Worm (Caenorhabditis elegans) whole organism, L4 larva: ENCODE data around the gene K08F4.3.
A peak's percentile ranks its signal among the peaks of the same experiment; 100 is the strongest.

Experiments
- F10B5.3 ChIP-seq: sonication (generic microtip); optimal IDR thresholded peaks from 2 replicates; lab custom pipeline; 2016; ENCODE audit warnings: mild to moderate bottlenecking, missing genetic modification characterization, missing compliant biosample characterization
- F26F4.8 ChIP-seq: fragments of 200-800 bp; sonication (Bioruptor generic); conservative IDR thresholded peaks from 2 replicates; pipeline ENCODE4 v1.3.6; 2022; ENCODE audit warnings: missing genetic modification characterization, missing compliant biosample characterization
- R02D3.7 ChIP-seq: fragments of 150-350 bp; sonication (generic microtip); optimal IDR thresholded peaks from 3 replicates; lab custom pipeline; 2014; ENCODE audit warnings: missing biosample characterization, missing genetic modification characterization
- Y48G9A.11 ChIP-seq: fragments of 200-800 bp; sonication (Bioruptor generic); IDR thresholded peaks from 2 replicates; pipeline ENCODE4 v1.3.6; 2022; ENCODE audit warnings: missing genetic modification reagents, missing genetic modification characterization, missing compliant biosample characterization
- ZK546.5 ChIP-seq, 2 experiments: sonication (generic microtip); optimal IDR thresholded peaks; 2 replicates each; lab custom pipeline; 2017; ENCODE audit warnings: missing biosample characterization in 2 of 2, missing genetic modification characterization in 2 of 2
- aha-1 ChIP-seq: fragments of 150-350 bp; peaks from one replicate; lab custom pipeline; 2014; ENCODE audit warnings: missing biosample characterization, missing genetic modification characterization
- ama-1 ChIP-seq: fragments of 150-350 bp; optimal IDR thresholded peaks from 2 replicates; lab custom pipeline; 2014; ENCODE audit warnings: inconsistent platforms, mixed read lengths
- ceh-20 ChIP-seq: fragments of 200-800 bp; sonication (Bioruptor generic); IDR thresholded peaks from 2 replicates; pipeline ENCODE4 v1.3.6; 2022; ENCODE audit warnings: missing genetic modification reagents, missing genetic modification characterization, missing compliant biosample characterization
- ceh-44 ChIP-seq: fragments of 200-800 bp; sonication (Bioruptor generic); IDR thresholded peaks from 2 replicates; pipeline ENCODE4 v1.3.6; 2022; ENCODE audit warnings: missing genetic modification reagents, missing genetic modification characterization, missing compliant biosample characterization
- ces-1 ChIP-seq: fragments of 150-350 bp; sonication (generic microtip); optimal IDR thresholded peaks from 4 replicates; lab custom pipeline; 2014; ENCODE audit warnings: missing biosample characterization, missing genetic modification reagents, missing genetic modification characterization
- ctbp-1 ChIP-seq: fragments of 200-800 bp; sonication (Bioruptor generic); IDR thresholded peaks from 2 replicates; pipeline ENCODE4 v1.3.6; 2022; ENCODE audit warnings: missing genetic modification reagents, missing genetic modification characterization, missing compliant biosample characterization
- daf-12 ChIP-seq: fragments of 150-350 bp; optimal IDR thresholded peaks from 2 replicates; lab custom pipeline; 2014; ENCODE audit warnings: missing biosample characterization, missing genetic modification reagents, missing genetic modification characterization
- daf-16 ChIP-seq, 3 experiments: sonication (generic microtip); optimal IDR thresholded peaks; 2 replicates each; lab custom pipeline; 2016 to 2017; ENCODE audit warnings: missing genetic modification characterization in 3 of 3, missing genetic modification reagents in 3 of 3, mild to moderate bottlenecking in 2 of 3, missing compliant biosample characterization in 2 of 3, missing biosample characterization in 1 of 3, moderate library complexity in 1 of 3
- dmd-6 ChIP-seq: fragments of 200-800 bp; sonication (Bioruptor generic); IDR thresholded peaks from 2 replicates; pipeline ENCODE4 v1.3.6; 2022; ENCODE audit warnings: missing genetic modification reagents, missing genetic modification characterization, missing compliant biosample characterization
- dmd-9 ChIP-seq: fragments of 200-800 bp; sonication (Bioruptor generic); IDR thresholded peaks from 2 replicates; pipeline ENCODE4 v1.3.6; 2022; ENCODE audit warnings: missing genetic modification reagents, missing genetic modification characterization, missing compliant biosample characterization
- dpl-1 ChIP-seq: fragments of 150-350 bp; optimal IDR thresholded peaks from 2 replicates; lab custom pipeline; 2014; ENCODE audit warnings: missing biosample characterization, missing genetic modification reagents, missing genetic modification characterization
- dve-1 ChIP-seq: sonication (generic microtip); optimal IDR thresholded peaks from 2 replicates; lab custom pipeline; 2017; ENCODE audit warnings: antibody characterized with exemption, mild to moderate bottlenecking, missing genetic modification characterization, missing compliant biosample characterization; ENCODE audit not compliant: insufficient read depth
- egl-43 ChIP-seq: fragments of 200-800 bp; sonication (Bioruptor generic); IDR thresholded peaks from 2 replicates; pipeline ENCODE4 v1.3.6; 2022; ENCODE audit warnings: missing genetic modification reagents, missing genetic modification characterization, missing compliant biosample characterization
- hif-1 ChIP-seq, 2 experiments: sonication (generic microtip); optimal IDR thresholded peaks; 2 replicates each; lab custom pipeline; 2016 to 2017; ENCODE audit warnings: missing compliant biosample characterization in 2 of 2, missing genetic modification characterization in 2 of 2, missing genetic modification reagents in 2 of 2, missing genotype in 2 of 2, mild to moderate bottlenecking in 1 of 2
- hlh-30 ChIP-seq: sonication (generic microtip); optimal IDR thresholded peaks from 2 replicates; lab custom pipeline; 2017; ENCODE audit warnings: antibody characterized with exemption, mild to moderate bottlenecking, missing genetic modification characterization, missing compliant biosample characterization; ENCODE audit not compliant: insufficient read depth
- lin-13 ChIP-seq: fragments of 150-350 bp; optimal IDR thresholded peaks from 2 replicates; lab custom pipeline; 2014; ENCODE audit warnings: missing biosample characterization, missing genetic modification reagents, missing genetic modification characterization
- lin-39 ChIP-seq: fragments of 150-350 bp; optimal IDR thresholded peaks from 2 replicates; lab custom pipeline; 2014; ENCODE audit warnings: missing biosample characterization, missing genetic modification reagents, missing genetic modification characterization
- mdl-1 ChIP-seq, 2 experiments: fragments of 150-350 bp in 1 of 2; sonication (generic microtip) in 1 of 2; optimal IDR thresholded peaks; 2 replicates each; lab custom pipeline; 2014 to 2017; ENCODE audit warnings: missing biosample characterization in 2 of 2, missing genetic modification characterization in 2 of 2
- mdt-29 ChIP-seq: fragments of 200-800 bp; sonication (Bioruptor generic); IDR thresholded peaks from 2 replicates; pipeline ENCODE4 v1.3.6; 2022; ENCODE audit warnings: missing genetic modification reagents, missing genetic modification characterization, missing compliant biosample characterization
- mxl-2 ChIP-seq: fragments of 200-800 bp; sonication (Bioruptor generic); conservative IDR thresholded peaks from 2 replicates; pipeline ENCODE4 v1.3.6; 2022; ENCODE audit warnings: missing genetic modification reagents, missing genetic modification characterization, missing compliant biosample characterization
- mxl-3 ChIP-seq: fragments of 200-800 bp; sonication (Bioruptor generic); optimal IDR thresholded peaks from 2 replicates; lab custom pipeline; 2018; ENCODE audit warnings: mild to moderate bottlenecking, missing genetic modification characterization, missing compliant biosample characterization
- nhr-102 ChIP-seq: sonication (generic microtip); optimal IDR thresholded peaks from 2 replicates; lab custom pipeline; 2016; ENCODE audit warnings: mild to moderate bottlenecking, missing genetic modification characterization, moderate library complexity, missing compliant biosample characterization
- nhr-11 ChIP-seq: fragments of 150-350 bp; optimal IDR thresholded peaks from 2 replicates; lab custom pipeline; 2014; ENCODE audit warnings: missing biosample characterization, missing genetic modification characterization
- nhr-42 ChIP-seq: fragments of 200-800 bp; sonication (Bioruptor generic); IDR thresholded peaks from 2 replicates; pipeline ENCODE4 v1.3.6; 2022; ENCODE audit warnings: missing genetic modification characterization, missing compliant biosample characterization
- nhr-6 ChIP-seq: fragments of 150-350 bp; optimal IDR thresholded peaks from 2 replicates; lab custom pipeline; 2014; ENCODE audit warnings: missing biosample characterization, missing genetic modification characterization
- nhr-77 ChIP-seq: fragments of 150-350 bp; optimal IDR thresholded peaks from 2 replicates; lab custom pipeline; 2014; ENCODE audit warnings: missing biosample characterization, missing genetic modification characterization
- pha-4 ChIP-seq, 2 experiments: fragments of 150-350 bp in 1 of 2; fragments of 200-800 bp in 1 of 2; sonication (Bioruptor generic) in 1 of 2; IDR thresholded peaks in 1 of 2; optimal IDR thresholded peaks in 1 of 2; 2 replicates each; pipeline versions ENCODE4 v1.3.6 to Lab custom; 2014 to 2022; ENCODE audit warnings: missing genetic modification characterization in 2 of 2, missing genetic modification reagents in 2 of 2, missing biosample characterization in 1 of 2, missing compliant biosample characterization in 1 of 2
- rbr-2 ChIP-seq: sonication (generic microtip); optimal IDR thresholded peaks from 2 replicates; lab custom pipeline; 2016; ENCODE audit warnings: missing genotype, missing genetic modification characterization, missing compliant biosample characterization
- skn-1 ChIP-seq: fragments of 150-350 bp; optimal IDR thresholded peaks from 2 replicates; lab custom pipeline; 2014; ENCODE audit warnings: missing biosample characterization, missing genetic modification characterization
- snpc-1.2 ChIP-seq: fragments of 200-800 bp; sonication (Bioruptor generic); IDR thresholded peaks from 2 replicates; pipeline ENCODE4 v1.3.6; 2022; ENCODE audit warnings: missing genetic modification reagents, missing genetic modification characterization, missing compliant biosample characterization
- snpc-4 ChIP-seq: fragments of 150-350 bp; optimal IDR thresholded peaks from 2 replicates; lab custom pipeline; 2014; ENCODE audit warnings: missing biosample characterization, missing genetic modification characterization
- spr-3 ChIP-seq: fragments of 200-800 bp; sonication (Bioruptor generic); optimal IDR thresholded peaks from 2 replicates; lab custom pipeline; 2018; ENCODE audit warnings: mild to moderate bottlenecking, missing genetic modification characterization, missing compliant biosample characterization
- unc-130 ChIP-seq: sonication (generic microtip); optimal IDR thresholded peaks from 2 replicates; lab custom pipeline; 2016; ENCODE audit warnings: missing genetic modification reagents, missing genetic modification characterization, missing compliant biosample characterization
- unc-62 ChIP-seq, 3 experiments: fragments of 150-350 bp in 1 of 3; sonication (generic microtip); optimal IDR thresholded peaks in 2 of 3; peaks in 1 of 3; 1 replicate in 1 of 3; 2 replicates in 2 of 3; lab custom pipeline; 2014 to 2017; ENCODE audit warnings: missing biosample characterization in 3 of 3, missing genetic modification characterization in 3 of 3, missing genetic modification reagents in 3 of 3, missing genotype in 1 of 3
- vab-7 ChIP-seq: fragments of 200-800 bp; sonication (Bioruptor generic); IDR thresholded peaks from 2 replicates; pipeline ENCODE4 v1.3.6; 2022; ENCODE audit warnings: missing genetic modification reagents, missing genetic modification characterization, missing compliant biosample characterization
- zag-1 ChIP-seq: fragments of 150-350 bp; optimal IDR thresholded peaks from 2 replicates; lab custom pipeline; 2014; ENCODE audit warnings: missing biosample characterization, missing genetic modification characterization
- zfp-2 ChIP-seq: sonication (generic microtip); optimal IDR thresholded peaks from 2 replicates; lab custom pipeline; 2016; ENCODE audit warnings: mild to moderate bottlenecking, missing genetic modification characterization, missing compliant biosample characterization
- zip-11 ChIP-seq: fragments of 200-800 bp; sonication (Bioruptor generic); IDR thresholded peaks from 2 replicates; pipeline ENCODE4 v1.3.6; 2022; ENCODE audit warnings: missing genetic modification characterization, missing compliant biosample characterization

K08F4.3 gene

ce11 chrIV:10128906-10129386, at the start of gene K08F4.3, which contains the start of gene gtbp-1:
K08F4.3 (plus strand) TSS chrIV:10129257.
gtbp-1 (minus strand) TSS chrIV:10128956.
- TF ChIP-seq daf-12 (tag; lab: Kevin White, UChicago) (no peak), ceh-20 (GFP tag; lab: Robert Waterston, UW) (0 out of 2 replicates have a peak, but pooled peaks have one; percentile 22), ces-1 (GFP tag; lab: Kevin White, UChicago) (no peak), nhr-77 (peak; percentile 66), nhr-6 (peak; percentile 69), spr-3 (GFP tag; lab: Kevin White, UChicago) (no peak), unc-130 (GFP tag; lab: Kevin White, UChicago) (peak; percentile 32), dpl-1 (peak; percentile 90), R02D3.7 (tag; lab: Kevin White, UChicago) (no peak), mdl-1 (tag; optimal IDR thresholded peaks at IDR 0.05; lab: Kevin White, UChicago) (peak in 1 of 2 experiments; percentile 8), vab-7 (no peak; the same call in 1 of the 2 replicates), zfp-2 (tag; lab: Kevin White, UChicago) (peak; percentile 72), Y48G9A.11 (no peak), dmd-9 (no peak), ctbp-1 (GFP tag; lab: Robert Waterston, UW) (no peak), nhr-42 (GFP tag; lab: Robert Waterston, UW) (no peak), mxl-2 (GFP tag; lab: Robert Waterston, UW) (no peak), lin-39 (tag; lab: Kevin White, UChicago) (no peak), skn-1 (tag; lab: Kevin White, UChicago) (no peak), pha-4 (GFP tag; IDR thresholded peaks at IDR 0.05; lab: Robert Waterston, UW) (no peak), pha-4 (tag; optimal IDR thresholded peaks at IDR 0.05; lab: Kevin White, UChicago) (peak; percentile 59), zag-1 (tag; lab: Kevin White, UChicago) (no peak), egl-43 (GFP tag; lab: Robert Waterston, UW) (no peak), lin-13 (GFP tag; lab: Kevin White, UChicago) (peak; percentile 55), zip-11 (GFP tag; lab: Robert Waterston, UW) (no peak), ZK546.5 (tag; optimal IDR thresholded peaks at IDR 0.05; lab: Kevin White, UChicago) (peak in 1 of 2 experiments; percentile 85), snpc-1.2 (GFP tag; lab: Robert Waterston, UW) (no peak), mxl-3 (GFP tag; lab: Kevin White, UChicago) (peak; percentile 13), unc-62 (GFP tag; optimal IDR thresholded peaks at IDR 0.05 in 1 of 2; lab: Kevin White, UChicago) (no peak), unc-62 (tag; optimal IDR thresholded peaks at IDR 0.05; lab: Kevin White, UChicago) (no peak), dve-1 (tag; lab: Kevin White, UChicago) (no peak), F26F4.8 (no peak), hif-1 (tag; optimal IDR thresholded peaks at IDR 0.05; lab: Kevin White, UChicago) (no peak), aha-1 (tag; lab: Kevin White, UChicago) (peak; percentile 98), mdt-29 (GFP tag; lab: Robert Waterston, UW) (no peak), nhr-102 (tag; lab: Kevin White, UChicago) (no peak), rbr-2 (tag; lab: Kevin White, UChicago) (peak; percentile 57), snpc-4 (tag; lab: Kevin White, UChicago) (no peak), dmd-6 (no peak), F10B5.3 (tag; lab: Kevin White, UChicago) (no peak), nhr-11 (tag; lab: Kevin White, UChicago) (peak; percentile 60), ama-1 (peak; percentile 16)

- TF ChIP-seq egl-43 (GFP tag; lab: Robert Waterston, UW) (no peak), lin-39 (tag; lab: Kevin White, UChicago) (no peak), daf-16 (GFP tag; optimal IDR thresholded peaks at IDR 0.05; lab: Kevin White, UChicago) (no peak), daf-16 (tag; optimal IDR thresholded peaks at IDR 0.05; lab: Kevin White, UChicago) (no peak), snpc-1.2 (GFP tag; lab: Robert Waterston, UW) (no peak), hlh-30 (tag; lab: Kevin White, UChicago) (no peak), ceh-44 (GFP tag; lab: Robert Waterston, UW) (no peak)
Observed at ce11 chrIV:10080816-10081215, 48.2 kb upstream of the K08F4.3 start, which contains the start of gene W01B6.6. W01B6.6 (plus strand) TSS chrIV:10081116.
